Worm (Caenorhabditis elegans): ENCODE results near the gene rsd-3.

DNA sequence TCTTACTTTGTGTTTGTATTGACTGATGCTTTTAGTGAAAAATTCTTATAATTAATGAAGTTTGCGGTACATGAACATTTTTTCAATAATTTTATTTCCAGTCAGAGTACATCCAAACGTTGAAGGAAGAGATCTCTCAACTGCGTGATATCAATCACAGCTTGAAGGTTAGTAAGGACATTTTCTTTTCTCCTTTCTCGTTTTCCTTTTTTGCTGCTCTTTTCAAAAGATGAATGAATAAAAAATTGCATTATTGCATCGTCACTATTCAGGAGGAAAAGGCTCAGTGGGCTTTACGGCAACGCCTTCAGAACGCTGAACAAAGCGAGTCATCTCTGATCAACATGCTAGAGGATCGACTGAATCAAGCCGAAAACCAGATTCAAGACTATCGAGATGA is 28.6 kb downstream of the rsd-3 start:
- TF ChIP-seq snpc-4 (tag; optimal IDR thresholded peaks at IDR 0.05), result no peak
- no peak for TF ChIP-seq zag-1 (tag; optimal IDR thresholded peaks at IDR 0.05)
- no peak for TF ChIP-seq aly-2 (tag; optimal IDR thresholded peaks at IDR 0.05)
- TF ChIP-seq unc-62 (GFP tag; optimal IDR thresholded peaks at IDR 0.05 in 1 of 2), result no peak
- TF ChIP-seq unc-62 (tag; optimal IDR thresholded peaks at IDR 0.05), result no peak
- no peak for TF ChIP-seq nhr-28 (tag; optimal IDR thresholded peaks at IDR 0.05)
- no peak for TF ChIP-seq hlh-30 (tag; optimal IDR thresholded peaks at IDR 0.05; ENCODE audit: insufficient read depth)
